Worm (Caenorhabditis elegans) whole organism, mixed stage, embryonic: ENCODE data around the gene F46F5.15.

Experiments
- M03D4.4 ChIP-seq: sonication (generic microtip); optimal IDR thresholded peaks from 2 replicates; lab custom pipeline; 2017; ENCODE audit warnings: mild to moderate bottlenecking, missing genetic modification characterization, missing compliant biosample characterization
- bed-3 ChIP-seq: fragments of 200-800 bp; sonication (Bioruptor generic); optimal IDR thresholded peaks from 3 replicates; lab custom pipeline; 2018; ENCODE audit warnings: mild to moderate bottlenecking, missing genetic modification characterization, moderate library complexity, missing compliant biosample characterization
- blmp-1 ChIP-seq: fragments of 150-350 bp; optimal IDR thresholded peaks from 2 replicates; lab custom pipeline; 2014; ENCODE audit warnings: missing biosample characterization, missing genetic modification characterization
- ceh-39 ChIP-seq: fragments of 150-350 bp; optimal IDR thresholded peaks from 2 replicates; lab custom pipeline; 2014; ENCODE audit warnings: missing biosample characterization, missing genetic modification characterization
- ceh-43 ChIP-seq: fragments of 200-800 bp; sonication (Bioruptor generic); optimal IDR thresholded peaks from 2 replicates; lab custom pipeline; 2018; ENCODE audit warnings: mild to moderate bottlenecking, missing genetic modification characterization, moderate library complexity, missing compliant biosample characterization
- ceh-83 ChIP-seq: fragments of 200-800 bp; sonication (Bioruptor generic); optimal IDR thresholded peaks from 2 replicates; lab custom pipeline; 2018; ENCODE audit warnings: mild to moderate bottlenecking, missing genetic modification characterization, missing compliant biosample characterization
- cnd-1 ChIP-seq: fragments of 200-800 bp; sonication (Bioruptor generic); optimal IDR thresholded peaks from 2 replicates; lab custom pipeline; 2018; ENCODE audit warnings: mild to moderate bottlenecking, missing genetic modification characterization, missing compliant biosample characterization
- drap-1 ChIP-seq: fragments of 200-800 bp; sonication (Bioruptor generic); optimal IDR thresholded peaks from 3 replicates; lab custom pipeline; 2018; ENCODE audit warnings: mild to moderate bottlenecking, missing genetic modification characterization, missing compliant biosample characterization
- elt-3 ChIP-seq: fragments of 150-350 bp; optimal IDR thresholded peaks from 2 replicates; lab custom pipeline; 2014; ENCODE audit warnings: missing biosample characterization, missing genetic modification characterization
- flh-1 ChIP-seq: fragments of 200-800 bp; sonication (Bioruptor generic); optimal IDR thresholded peaks from 2 replicates; lab custom pipeline; 2018; ENCODE audit warnings: mild to moderate bottlenecking, missing genetic modification characterization, moderate library complexity, missing compliant biosample characterization
- ham-2 ChIP-seq: fragments of 200-800 bp; sonication (Bioruptor generic); optimal IDR thresholded peaks from 2 replicates; lab custom pipeline; 2018; ENCODE audit warnings: mild to moderate bottlenecking, missing genetic modification characterization, missing compliant biosample characterization
- hlh-1 ChIP-seq: fragments of 150-350 bp; optimal IDR thresholded peaks from 2 replicates; lab custom pipeline; 2014; ENCODE audit warnings: missing biosample characterization, missing genetic modification reagents, missing genetic modification characterization
- lin-13 ChIP-seq: fragments of 150-350 bp; optimal IDR thresholded peaks from 2 replicates; lab custom pipeline; 2014; ENCODE audit warnings: missing biosample characterization, missing genetic modification characterization
- lin-32 ChIP-seq: fragments of 200-800 bp; sonication (Bioruptor generic); optimal IDR thresholded peaks from 2 replicates; lab custom pipeline; 2018; ENCODE audit warnings: mild to moderate bottlenecking, missing genetic modification characterization, missing compliant biosample characterization
- lsy-2 ChIP-seq: fragments of 150-350 bp; optimal IDR thresholded peaks from 2 replicates; lab custom pipeline; 2014; ENCODE audit warnings: missing biosample characterization, missing genetic modification characterization
- mab-5 ChIP-seq: fragments of 150-350 bp; optimal IDR thresholded peaks from 2 replicates; lab custom pipeline; 2014; ENCODE audit warnings: missing biosample characterization, missing genetic modification characterization
- mep-1 ChIP-seq: fragments of 150-350 bp; optimal IDR thresholded peaks from 2 replicates; lab custom pipeline; 2017; ENCODE audit warnings: missing biosample characterization, missing genetic modification reagents, missing genetic modification characterization, inconsistent platforms
- mls-2 ChIP-seq: sonication (generic microtip); optimal IDR thresholded peaks from 2 replicates; lab custom pipeline; 2016; ENCODE audit warnings: mild to moderate bottlenecking, missing genetic modification characterization, moderate library complexity, missing compliant biosample characterization
- nhr-2 ChIP-seq: fragments of 150-350 bp; optimal IDR thresholded peaks from 2 replicates; lab custom pipeline; 2014; ENCODE audit warnings: missing biosample characterization, missing genetic modification characterization
- nhr-237 ChIP-seq: fragments of 150-350 bp; optimal IDR thresholded peaks from 2 replicates; lab custom pipeline; 2014; ENCODE audit warnings: missing biosample characterization, missing genetic modification characterization
- nhr-76 ChIP-seq: sonication (generic microtip); optimal IDR thresholded peaks from 2 replicates; lab custom pipeline; 2017; ENCODE audit warnings: missing biosample characterization, missing genetic modification characterization
- pha-4 ChIP-seq: fragments of 150-350 bp; optimal IDR thresholded peaks from 2 replicates; lab custom pipeline; 2018; ENCODE audit warnings: missing biosample characterization, missing genetic modification reagents, missing genetic modification characterization
- sem-2 ChIP-seq: fragments of 200-800 bp; sonication (Bioruptor generic); optimal IDR thresholded peaks from 2 replicates; lab custom pipeline; 2018; ENCODE audit warnings: mild to moderate bottlenecking, missing genetic modification characterization, missing compliant biosample characterization
- snpc-4 ChIP-seq: fragments of 150-350 bp; optimal IDR thresholded peaks from 2 replicates; lab custom pipeline; 2014; ENCODE audit warnings: missing biosample characterization, missing genetic modification characterization
- sptf-1 ChIP-seq: sonication (generic microtip); optimal IDR thresholded peaks from 2 replicates; lab custom pipeline; 2017; ENCODE audit warnings: mild to moderate bottlenecking, missing genetic modification characterization, moderate library complexity, missing compliant biosample characterization
- tbx-8 ChIP-seq: fragments of 200-800 bp; sonication (Bioruptor generic); optimal IDR thresholded peaks from 2 replicates; lab custom pipeline; 2018; ENCODE audit warnings: mild to moderate bottlenecking, missing genetic modification characterization, moderate library complexity, missing compliant biosample characterization
- unc-39 ChIP-seq: fragments of 150-350 bp; optimal IDR thresholded peaks from 2 replicates; lab custom pipeline; 2014; ENCODE audit warnings: missing biosample characterization, missing genetic modification characterization
- unc-62 ChIP-seq: fragments of 150-350 bp; optimal IDR thresholded peaks from 2 replicates; lab custom pipeline; 2014; ENCODE audit warnings: missing biosample characterization, missing genetic modification reagents, missing genetic modification characterization
- ztf-11 ChIP-seq: fragments of 150-350 bp; optimal IDR thresholded peaks from 2 replicates; lab custom pipeline; 2014; ENCODE audit warnings: missing biosample characterization, missing genetic modification characterization

The F46F5.15 gene

DNA sequence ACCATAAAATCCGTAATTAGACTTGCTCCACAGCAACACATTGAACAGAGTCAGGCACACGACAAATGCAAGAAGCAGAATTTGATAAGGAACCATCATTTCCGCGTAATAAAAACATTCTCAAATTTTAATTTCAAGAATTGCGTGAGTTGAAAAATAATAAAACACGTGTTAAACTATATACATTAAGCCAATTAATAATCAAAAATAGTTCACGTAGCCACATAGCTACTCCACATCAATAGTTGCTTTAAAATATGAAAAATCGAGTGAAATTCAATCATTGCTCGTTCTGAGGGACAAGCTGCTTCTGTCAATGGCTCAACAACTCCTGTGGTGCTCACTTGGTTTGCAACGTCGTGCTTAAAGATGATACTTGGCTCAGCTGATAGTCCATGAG, 5.3 kb upstream of the F46F5.15 start, which contains the start of gene Y39F10A.3:
TSS of gene Y39F10A.3 (minus strand) at position 101 of the 400 bp plus-strand sequence.
- TF ChIP-seq tbx-8 (GFP tag; lab: Kevin White, UChicago): no peak
- no peak for TF ChIP-seq bed-3 (GFP tag; lab: Kevin White, UChicago)
- TF ChIP-seq snpc-4 (tag; lab: Kevin White, UChicago): no peak
- no peak for TF ChIP-seq ceh-83 (GFP tag; lab: Kevin White, UChicago)
- TF ChIP-seq mls-2 (tag; lab: Kevin White, UChicago): no peak
- no peak for TF ChIP-seq ztf-11 (tag; lab: Kevin White, UChicago)
- TF ChIP-seq mab-5 (tag; lab: Kevin White, UChicago): no peak
- TF ChIP-seq lin-32: no peak
- TF ChIP-seq unc-39 (tag; lab: Kevin White, UChicago): no peak
- no peak for TF ChIP-seq nhr-76 (tag; lab: Kevin White, UChicago)

DNA sequence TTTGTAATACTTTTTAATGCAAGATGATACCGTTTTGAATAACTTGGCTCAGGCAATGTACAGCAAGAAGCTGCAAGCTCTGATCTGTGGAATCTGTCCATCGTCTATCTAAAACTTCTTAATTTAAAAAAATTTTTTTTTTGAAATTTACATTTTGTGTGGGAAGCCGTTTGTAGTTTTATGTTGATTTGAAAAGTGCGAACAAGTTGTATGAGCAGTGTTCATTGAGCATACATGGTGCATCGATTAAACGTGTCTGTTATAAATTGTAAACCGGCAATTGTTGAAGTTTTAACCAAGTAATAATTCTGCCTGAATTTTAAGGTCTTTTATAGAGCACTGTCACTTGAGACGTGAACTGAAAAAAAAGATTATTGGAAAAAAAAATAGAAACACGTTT, 4.7 kb upstream of the F46F5.15 start, which contains the start of gene Y39F10A.6:
TSS of gene Y39F10A.6 (minus strand) at position 101 of the 400 bp plus-strand sequence.
- TF ChIP-seq snpc-4 (tag; lab: Kevin White, UChicago): no peak
- TF ChIP-seq nhr-237 (tag; lab: Kevin White, UChicago): no peak
- no peak for TF ChIP-seq M03D4.4 (tag; lab: Kevin White, UChicago)
- no peak for TF ChIP-seq drap-1
- no peak for TF ChIP-seq unc-39 (tag; lab: Kevin White, UChicago)
- no peak for TF ChIP-seq flh-1
- no peak for TF ChIP-seq lin-32
- TF ChIP-seq pha-4 (tag; lab: Kevin White, UChicago): no peak
- no peak for TF ChIP-seq ham-2 (GFP tag; lab: Kevin White, UChicago)
- TF ChIP-seq lsy-2 (tag; lab: Kevin White, UChicago): no peak
- no peak for TF ChIP-seq hlh-1 (tag; lab: Kevin White, UChicago)
- TF ChIP-seq elt-3 (tag; lab: Kevin White, UChicago): no peak

DNA sequence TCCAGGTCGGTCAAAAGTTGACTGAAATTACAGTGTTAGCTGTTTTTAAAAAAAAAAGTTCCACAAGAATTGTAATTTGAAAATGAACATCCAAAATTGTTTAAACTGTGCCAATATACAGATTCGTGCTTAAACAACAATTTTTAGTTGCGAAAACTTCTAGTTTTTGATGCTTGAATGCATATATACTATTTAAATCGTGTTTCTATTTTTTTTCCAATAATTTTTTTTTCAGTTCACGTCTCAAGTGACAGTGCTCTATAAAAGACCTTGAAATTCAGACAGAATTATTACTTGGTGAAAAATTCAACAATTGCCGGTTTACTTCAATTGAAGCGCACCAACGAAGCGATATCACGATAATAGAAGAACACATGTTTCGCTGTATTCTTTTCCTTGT, 1.3 kb upstream of the F46F5.15 start, which contains the start of gene F46F5.16:
TSS of gene F46F5.16 (plus strand) at position 301 of the 400 bp plus-strand sequence.
- TF ChIP-seq cnd-1 (tag; lab: Kevin White, UChicago): no peak
- no peak for TF ChIP-seq unc-39 (tag; lab: Kevin White, UChicago)
- TF ChIP-seq unc-62 (GFP tag; lab: Kevin White, UChicago): no peak
- TF ChIP-seq mep-1 (tag; lab: Kevin White, UChicago): no peak
- no peak for TF ChIP-seq ceh-43 (GFP tag; lab: Kevin White, UChicago)
- TF ChIP-seq ham-2 (GFP tag; lab: Kevin White, UChicago): no peak
- no peak for TF ChIP-seq lsy-2 (tag; lab: Kevin White, UChicago)
- no peak for TF ChIP-seq ceh-83 (GFP tag; lab: Kevin White, UChicago)
- no peak for TF ChIP-seq ceh-39

DNA sequence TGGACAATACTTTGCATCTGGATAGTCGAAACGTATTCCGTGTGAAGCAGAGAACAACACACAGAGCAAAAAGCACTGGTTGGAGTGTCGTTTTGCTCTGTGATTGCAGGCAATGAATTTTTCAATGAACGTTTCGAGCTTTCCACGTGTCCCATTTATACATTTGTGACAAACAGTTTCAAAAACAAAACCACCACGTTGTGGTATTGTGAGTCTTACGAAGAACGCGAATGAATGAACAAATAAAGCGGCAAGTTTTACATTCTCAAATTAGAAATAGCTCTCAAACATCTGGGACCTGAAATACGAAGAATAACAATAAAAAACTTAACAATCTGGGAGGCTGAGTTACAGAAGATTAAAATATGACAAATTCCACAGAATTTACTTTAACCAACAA, 3.6 kb downstream of the F46F5.15 start, which contains the start of gene F46F5.1:
TSS of gene F46F5.1 (minus strand) at position 101 of the 400 bp plus-strand sequence.
- TF ChIP-seq sem-2 (GFP tag; lab: Kevin White, UChicago): no peak
- TF ChIP-seq mab-5 (tag; lab: Kevin White, UChicago): no peak
- TF ChIP-seq lsy-2 (tag; lab: Kevin White, UChicago): no peak
- TF ChIP-seq sptf-1 (tag; lab: Kevin White, UChicago): no peak
- no peak for TF ChIP-seq ceh-83 (GFP tag; lab: Kevin White, UChicago)
- no peak for TF ChIP-seq nhr-2 (tag; lab: Kevin White, UChicago)
- TF ChIP-seq drap-1: no peak
- no peak for TF ChIP-seq unc-62 (GFP tag; lab: Kevin White, UChicago)
- no peak for TF ChIP-seq blmp-1 (tag; lab: Kevin White, UChicago)
- TF ChIP-seq lin-32: no peak
- no peak for TF ChIP-seq cnd-1 (tag; lab: Kevin White, UChicago)
- no peak for TF ChIP-seq nhr-76 (tag; lab: Kevin White, UChicago)

DNA sequence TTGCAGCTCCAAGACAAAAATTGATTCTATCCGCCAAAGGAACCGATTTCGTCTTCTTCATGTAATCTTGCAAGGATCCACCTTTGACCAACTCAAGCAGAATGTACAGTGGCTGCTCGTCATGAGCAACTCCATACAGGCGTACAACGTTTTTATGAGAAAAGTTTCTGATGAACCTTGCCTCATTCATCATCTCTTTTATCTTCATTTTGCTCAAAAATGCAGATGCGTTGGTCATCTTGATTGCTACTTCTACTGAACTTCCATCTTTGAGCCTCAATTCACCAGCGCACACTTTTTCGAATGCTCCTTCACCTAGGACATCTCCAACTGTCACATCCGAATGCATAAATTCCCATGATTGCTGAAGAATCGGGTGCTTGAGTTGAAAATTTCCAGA, 8.7 kb downstream of the F46F5.15 start:
- TF ChIP-seq ztf-11 (tag; lab: Kevin White, UChicago) (no peak), mab-5 (tag; lab: Kevin White, UChicago) (no peak), mls-2 (tag; lab: Kevin White, UChicago) (no peak), cnd-1 (tag; lab: Kevin White, UChicago) (no peak), lin-13 (no peak), ceh-43 (GFP tag; lab: Kevin White, UChicago) (no peak)
